Worm (Caenorhabditis elegans) whole organism, L4 larva: ENCODE measurements around the gene bus-18.

Experiments
- aly-2 ChIP-seq: sonication (generic microtip); optimal IDR thresholded peaks from 2 replicates; lab custom pipeline; 2018; ENCODE audit warnings: missing biosample characterization, missing genetic modification characterization
- ceh-82 ChIP-seq: sonication (generic microtip); optimal IDR thresholded peaks from 2 replicates; lab custom pipeline; 2017; ENCODE audit warnings: missing biosample characterization, missing genetic modification characterization
- daf-12 ChIP-seq: fragments of 150-350 bp; optimal IDR thresholded peaks from 2 replicates; lab custom pipeline; 2014; ENCODE audit warnings: missing biosample characterization, missing genetic modification reagents, missing genetic modification characterization
- fos-1 ChIP-seq: fragments of 150-350 bp; optimal IDR thresholded peaks from 2 replicates; lab custom pipeline; 2014; ENCODE audit warnings: missing biosample characterization, missing genetic modification characterization
- nhr-25 ChIP-seq: sonication (generic microtip); optimal IDR thresholded peaks from 2 replicates; lab custom pipeline; 2017; ENCODE audit warnings: missing genetic modification characterization, mild to moderate bottlenecking, missing compliant biosample characterization, antibody characterized with exemption, moderate library complexity, borderline replicate concordance; ENCODE audit not compliant: insufficient read depth
- nhr-6 ChIP-seq: fragments of 150-350 bp; optimal IDR thresholded peaks from 2 replicates; lab custom pipeline; 2014; ENCODE audit warnings: missing biosample characterization, missing genetic modification characterization

DNA sequence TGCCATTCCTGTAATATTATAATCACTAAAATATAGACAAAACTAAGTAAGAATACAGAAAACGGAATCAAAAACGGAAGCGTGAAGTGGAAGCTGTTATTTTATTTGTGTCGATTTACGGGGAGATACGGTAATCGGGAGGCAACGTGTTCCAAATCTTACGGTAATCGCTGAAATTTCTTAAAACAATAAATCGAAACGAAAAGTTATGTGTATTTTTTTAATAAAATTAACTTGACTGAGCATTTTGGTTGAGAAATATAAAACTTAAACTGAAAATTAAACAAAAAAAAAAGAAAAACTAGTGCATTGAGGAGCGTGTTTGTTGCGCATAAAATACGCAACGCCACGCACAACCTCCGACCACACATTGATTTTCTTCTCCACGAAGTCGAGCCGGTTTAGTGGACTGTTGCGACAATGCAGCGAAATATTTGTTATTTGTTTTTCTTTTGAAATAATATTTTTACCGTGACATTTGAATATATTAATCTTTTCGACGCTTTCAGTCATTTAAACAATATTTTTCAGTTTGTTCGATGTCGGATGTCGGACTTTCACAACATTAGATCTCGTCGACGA lies 9.1 kb upstream of the bus-18 start, which contains the start of the genes F55A11.1 and syx-5:
- TF ChIP-seq nhr-6 (tag; lab: Kevin White, UChicago), result peak; percentile 59
- no peak for TF ChIP-seq daf-12 (tag; lab: Kevin White, UChicago)
- no peak for TF ChIP-seq fos-1 (tag; lab: Kevin White, UChicago)
- TF ChIP-seq aly-2 (tag; lab: Kevin White, UChicago), result no peak
- no peak for TF ChIP-seq nhr-25 (tag; lab: Kevin White, UChicago)
- no peak for TF ChIP-seq ceh-82 (tag; lab: Kevin White, UChicago)
